Fruit fly (Drosophila melanogaster) whole organism, wandering third instar larva: ENCODE measurements around the gene CG3618.

ENCODE experiments used
- HLH106 ChIP-seq: fragments of 200-800 bp; optimal IDR thresholded peaks from 3 replicates; lab custom pipeline; 2019; ENCODE audit warnings: missing biosample characterization, mild to moderate bottlenecking, missing genetic modification characterization, moderate library complexity
- jim ChIP-seq: fragments of 175-275, 200-325 bp; sonication (Bioruptor generic); optimal IDR thresholded peaks from 2 replicates; lab custom pipeline; 2016; ENCODE audit warnings: missing biosample characterization, mild to moderate bottlenecking, missing genetic modification characterization
- lola ChIP-seq: fragments of >200 bp; optimal IDR thresholded peaks from 2 replicates; lab custom pipeline; 2017; ENCODE audit warnings: missing biosample characterization, missing genetic modification characterization
- psq ChIP-seq: fragments of 200-800 bp; sonication (Bioruptor generic); optimal IDR thresholded peaks from 3 replicates; lab custom pipeline; 2017; ENCODE audit warnings: missing biosample characterization, mild to moderate bottlenecking, missing genetic modification characterization, moderate library complexity
- sv ChIP-seq: fragments of 200-800 bp; sonication (Bioruptor generic); optimal IDR thresholded peaks from 3 replicates; lab custom pipeline; 2016; ENCODE audit warnings: missing biosample characterization, missing genetic modification characterization

DNA sequence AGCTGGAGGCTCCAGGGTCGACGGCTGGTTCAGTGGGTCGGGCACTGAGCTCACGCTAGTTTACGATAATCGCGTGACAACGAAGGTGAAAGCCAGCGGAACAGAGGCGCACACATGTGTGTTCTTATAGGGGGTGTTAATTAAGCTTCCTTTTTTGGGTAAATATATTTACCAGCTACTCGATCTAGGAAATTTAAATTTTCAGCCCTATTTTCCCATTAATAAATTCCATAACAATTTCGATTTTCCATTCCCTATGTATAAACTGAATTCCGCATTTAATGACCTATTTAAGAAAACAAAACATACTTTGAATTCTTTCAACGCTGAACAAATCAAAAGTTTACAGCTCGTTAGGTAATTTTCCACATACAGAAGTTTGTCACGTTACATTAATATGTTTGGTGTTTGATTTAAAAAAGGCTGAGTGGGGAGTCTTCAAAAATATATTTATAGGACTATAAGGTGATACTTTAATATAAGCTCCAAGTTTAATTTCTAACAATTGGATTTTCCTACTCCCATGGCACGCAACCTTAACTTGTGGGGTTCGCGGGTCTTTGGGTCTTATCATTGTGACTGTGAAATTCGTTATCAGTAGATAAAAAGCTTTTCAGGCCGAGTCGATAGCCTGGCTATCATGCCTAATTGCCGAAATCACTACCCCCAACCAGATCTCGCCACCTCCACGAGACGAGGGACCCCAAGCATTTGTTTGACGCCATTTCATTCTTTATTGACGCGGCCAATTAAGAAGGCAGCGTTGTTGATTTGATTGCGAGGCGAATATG lies 21.4 kb upstream of the CG3618 start, which contains the start of gene CG13255:
- no peak for TF ChIP-seq sv (GFP tag; lab: Kevin White, UChicago)
- peak; percentile 50 for TF ChIP-seq HLH106 (tag; lab: Kevin White, UChicago)
- no peak for TF ChIP-seq lola (GFP tag; lab: Kevin White, UChicago)
- TF ChIP-seq psq (GFP tag; lab: Kevin White, UChicago) = peak; percentile 35
- no peak for TF ChIP-seq jim
